Fruit fly (Drosophila melanogaster) whole organism, prepupa: ENCODE results near the gene hook.

Experiments used
- CG6792 ChIP-seq: fragments of 200-800 bp; sonication (Bioruptor generic); optimal IDR thresholded peaks from 3 replicates; lab custom pipeline; 2016; ENCODE audit warnings: missing biosample characterization, missing genetic modification characterization
- CG8632 ChIP-seq: fragments of 200-800 bp; sonication (Bioruptor generic); optimal IDR thresholded peaks from 3 replicates; lab custom pipeline; 2016; ENCODE audit warnings: missing biosample characterization, missing genetic modification characterization
- Eip75B ChIP-seq: fragments of 200-800 bp; sonication (Bioruptor generic); optimal IDR thresholded peaks from 3 replicates; lab custom pipeline; 2016; ENCODE audit warnings: missing biosample characterization, missing genetic modification characterization
- Eip93F ChIP-seq: fragments of 200-800 bp; sonication (Bioruptor generic); optimal IDR thresholded peaks from 2 replicates; lab custom pipeline; 2016; ENCODE audit warnings: missing biosample characterization, mild to moderate bottlenecking, missing genetic modification characterization
- Sox14 ChIP-seq: fragments of 200-800 bp; sonication (Bioruptor generic); optimal IDR thresholded peaks from 3 replicates; lab custom pipeline; 2016; ENCODE audit warnings: missing biosample characterization, missing genetic modification characterization
- dac ChIP-seq: fragments of 200-800 bp; sonication (Bioruptor generic); optimal IDR thresholded peaks from 2 replicates; lab custom pipeline; 2017; ENCODE audit warnings: missing biosample characterization, mild to moderate bottlenecking, missing genetic modification characterization
- fd85E ChIP-seq: fragments of 200-800 bp; sonication (Bioruptor generic); optimal IDR thresholded peaks from 3 replicates; lab custom pipeline; 2016; ENCODE audit warnings: missing biosample characterization, missing genetic modification characterization

dm6 chr2L:19053860-19054515 is 20.7 kb upstream of the hook start, which contains the start of gene CG10492:
- no peak for TF ChIP-seq Eip93F (GFP tag; lab: Kevin White, UChicago)
- no peak for TF ChIP-seq fd85E (GFP tag; lab: Kevin White, UChicago)
- TF ChIP-seq dac (GFP tag; lab: Kevin White, UChicago): no peak
- peak; percentile 40 for TF ChIP-seq Sox14
- TF ChIP-seq CG6792 (GFP tag; lab: Kevin White, UChicago): no peak
- no peak for TF ChIP-seq CG8632 (GFP tag; lab: Kevin White, UChicago)
- no peak for TF ChIP-seq Eip75B (GFP tag; lab: Kevin White, UChicago)
